Fruit fly (Drosophila melanogaster): ENCODE results near the gene CG7202.
"Not testable (repeated sequence)": the region's sequence is repeated elsewhere in the genome, so short reads cannot be mapped to it uniquely, and the experiment has no call there.

DNA sequence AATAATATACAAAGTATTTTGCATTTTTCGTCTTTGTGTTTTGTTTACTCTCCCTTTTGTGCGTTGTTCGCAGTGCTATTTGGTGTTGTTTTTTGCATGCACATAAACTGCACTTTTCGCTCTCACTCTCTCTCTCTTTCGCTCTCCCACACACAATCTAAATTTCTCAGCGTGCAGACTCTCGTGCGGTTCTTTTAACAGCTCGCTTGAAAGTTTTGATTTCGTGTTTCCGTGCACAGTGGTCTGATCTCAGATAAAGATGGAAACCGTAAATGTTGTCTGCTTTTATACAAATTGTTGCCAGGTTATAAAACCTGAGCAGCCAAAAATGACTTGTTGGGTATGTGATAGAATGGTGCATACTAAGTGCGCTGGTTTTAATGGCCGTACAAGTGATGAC lies 7.2 kb downstream of the CG7202 start:
- not testable (repeated sequence) for TF ChIP-seq CG16815 (GFP tag; optimal IDR thresholded peaks at IDR 0.05); trh (GFP tag; optimal IDR thresholded peaks at IDR 0.05); pan (optimal IDR thresholded peaks at IDR 0.05); pan (GFP tag; optimal IDR thresholded peaks at IDR 0.05 in 1 of 2, IDR thresholded peaks at IDR 0.05 in 1 of 2); Tbp (GFP tag; optimal IDR thresholded peaks at IDR 0.05); pzg (GFP tag; optimal IDR thresholded peaks at IDR 0.05); B-H1 (GFP tag; IDR thresholded peaks at IDR 0.05); Opbp (GFP tag; IDR thresholded peaks at IDR 0.05; ENCODE audit: partially characterized antibody); CG17385 (GFP tag; optimal IDR thresholded peaks at IDR 0.05); sens (GFP tag); da (GFP tag; optimal IDR thresholded peaks at IDR 0.05); BtbVII (GFP tag; optimal IDR thresholded peaks at IDR 0.05); CG9817 (tag; optimal IDR thresholded peaks at IDR 0.05)
